Worm (Caenorhabditis elegans) whole organism, young adult: ENCODE measurements around the gene F37H8.5.

ENCODE experiments used
- B0019.2 ChIP-seq: fragments of 200-800 bp; sonication (Bioruptor generic); conservative IDR thresholded peaks from 2 replicates; pipeline ENCODE4 v1.3.6; 2022; ENCODE audit warnings: missing genetic modification reagents, missing genetic modification characterization, missing compliant biosample characterization
- F33H1.4 ChIP-seq: fragments of 200-800 bp; sonication (Bioruptor generic); IDR thresholded peaks from 2 replicates; pipeline ENCODE4 v1.3.6; 2022; ENCODE audit warnings: missing genetic modification reagents, missing genetic modification characterization, missing compliant biosample characterization
- F52B5.7 ChIP-seq: sonication (generic microtip); optimal IDR thresholded peaks from 2 replicates; lab custom pipeline; 2016; ENCODE audit warnings: mild to moderate bottlenecking, missing genetic modification characterization, missing compliant biosample characterization
- K11D2.4 ChIP-seq: fragments of 200-800 bp; sonication (Bioruptor generic); IDR thresholded peaks from 2 replicates; pipeline ENCODE4 v1.3.6; 2022; ENCODE audit warnings: missing genetic modification reagents, missing genetic modification characterization, missing compliant biosample characterization
- K12H6.12 ChIP-seq: fragments of 200-800 bp; sonication (Bioruptor generic); optimal IDR thresholded peaks from 2 replicates; lab custom pipeline; 2018; ENCODE audit warnings: mild to moderate bottlenecking, missing genetic modification characterization, missing compliant biosample characterization
- T26A5.8 ChIP-seq: sonication (generic microtip); optimal IDR thresholded peaks from 2 replicates; lab custom pipeline; 2016; ENCODE audit warnings: missing genetic modification characterization, missing compliant biosample characterization
- ama-1 ChIP-seq, 3 experiments: fragments of 150-350 bp in 1 of 3; sonication (generic microtip) in 2 of 3; optimal IDR thresholded peaks; 2 replicates each; lab custom pipeline; 2014 to 2018; ENCODE audit warnings: missing biosample characterization in 2 of 3, missing genetic modification characterization in 2 of 3, missing genetic modification reagents in 2 of 3
- cebp-2 ChIP-seq: fragments of 200-800 bp; sonication (Bioruptor generic); IDR thresholded peaks from 2 replicates; pipeline ENCODE4 v1.3.6; 2022; ENCODE audit warnings: missing genetic modification characterization, missing compliant biosample characterization
- ceh-100 ChIP-seq: fragments of 200-800 bp; sonication (Bioruptor generic); IDR thresholded peaks from 2 replicates; pipeline ENCODE4 v1.3.6; 2022; ENCODE audit warnings: missing genetic modification reagents, missing genetic modification characterization, missing compliant biosample characterization
- dpl-1 ChIP-seq: fragments of 150-350 bp; optimal IDR thresholded peaks from 2 replicates; lab custom pipeline; 2014; ENCODE audit warnings: missing biosample characterization, missing genetic modification reagents, missing genetic modification characterization
- lsy-27 ChIP-seq: sonication (generic microtip); optimal IDR thresholded peaks from 2 replicates; lab custom pipeline; 2017; ENCODE audit warnings: missing genetic modification characterization, mild to moderate bottlenecking, missing compliant biosample characterization, antibody characterized with exemption, missing genotype, borderline replicate concordance; ENCODE audit not compliant: insufficient read depth

- TF ChIP-seq F33H1.4 (GFP tag; lab: Robert Waterston, UW) (no peak; the same call in 1 of the 2 replicates), dpl-1 (GFP tag; lab: Kevin White, UChicago) (no peak), ceh-100 (GFP tag; lab: Robert Waterston, UW) (no peak), lsy-27 (tag; lab: Kevin White, UChicago) (no peak), cebp-2 (no peak), K11D2.4 (GFP tag; lab: Robert Waterston, UW) (no peak), ama-1 (optimal IDR thresholded peaks at IDR 0.05; lab: Kevin White, UChicago) (no peak), ama-1 (GFP tag; optimal IDR thresholded peaks at IDR 0.05; lab: Kevin White, UChicago) (peak in 1 of 2 experiments; percentile 6), B0019.2 (GFP tag; lab: Robert Waterston, UW) (no peak), K12H6.12 (tag; lab: Kevin White, UChicago) (no peak), T26A5.8 (no peak), F52B5.7 (tag; lab: Kevin White, UChicago) (no peak)
Observed at ce11 chrII:11237099-11237498, 49.1 kb downstream of the F37H8.5 start, which contains the start of gene fndc-1.
